Worm (Caenorhabditis elegans) whole organism, young adult: ENCODE measurements around the gene Y37A1A.2.
"Not testable (repeated sequence)": the region's sequence is repeated elsewhere in the genome, so short reads cannot be mapped to it uniquely, and the experiment has no call there.

Experiments
- F23B12.7 ChIP-seq: sonication (generic microtip); optimal IDR thresholded peaks from 2 replicates; lab custom pipeline; 2017; ENCODE audit warnings: missing genetic modification characterization, mild to moderate bottlenecking, missing compliant biosample characterization, antibody characterized with exemption, moderate library complexity; ENCODE audit not compliant: insufficient read depth
- K11D2.4 ChIP-seq: fragments of 200-800 bp; sonication (Bioruptor generic); IDR thresholded peaks from 2 replicates; pipeline ENCODE4 v1.3.6; 2022; ENCODE audit warnings: missing genetic modification reagents, missing genetic modification characterization, missing compliant biosample characterization
- cebp-1 ChIP-seq, 2 experiments: fragments of 200-800 bp in 1 of 2; sonication (Bioruptor generic) in 1 of 2; sonication (generic microtip) in 1 of 2; IDR thresholded peaks in 1 of 2; optimal IDR thresholded peaks in 1 of 2; 2 replicates each; pipeline versions ENCODE4 v1.3.6 to Lab custom; 2017 to 2022; ENCODE audit warnings: missing compliant biosample characterization in 2 of 2, missing genetic modification characterization in 2 of 2, mild to moderate bottlenecking in 1 of 2, missing genetic modification reagents in 1 of 2, moderate library complexity in 1 of 2
- ets-4 ChIP-seq: fragments of 200-800 bp; sonication (Bioruptor generic); optimal IDR thresholded peaks from 2 replicates; lab custom pipeline; 2018; ENCODE audit warnings: mild to moderate bottlenecking, missing genetic modification characterization, missing compliant biosample characterization
- hmg-20 ChIP-seq: fragments of 200-800 bp; sonication (Bioruptor generic); IDR thresholded peaks from 2 replicates; pipeline ENCODE4 v1.3.6; 2022; ENCODE audit warnings: missing genetic modification reagents, missing genetic modification characterization, missing compliant biosample characterization
- lin-35 ChIP-seq, 3 experiments: fragments of 150-350 bp in 2 of 3; sonication (generic microtip) in 1 of 3; optimal IDR thresholded peaks; 2 replicates each; lab custom pipeline; 2014 to 2018; ENCODE audit warnings: missing biosample characterization in 3 of 3, missing genetic modification characterization in 3 of 3, missing genetic modification reagents in 3 of 3
- madf-3 ChIP-seq: fragments of 200-800 bp; sonication (Bioruptor generic); IDR thresholded peaks from 2 replicates; pipeline ENCODE4 v1.3.6; 2022; ENCODE audit warnings: missing genetic modification reagents, missing genetic modification characterization, missing compliant biosample characterization
- tlf-1 ChIP-seq: fragments of 200-800 bp; sonication (Bioruptor generic); optimal IDR thresholded peaks from 2 replicates; lab custom pipeline; 2018; ENCODE audit warnings: mild to moderate bottlenecking, missing genetic modification characterization, missing compliant biosample characterization

DNA sequence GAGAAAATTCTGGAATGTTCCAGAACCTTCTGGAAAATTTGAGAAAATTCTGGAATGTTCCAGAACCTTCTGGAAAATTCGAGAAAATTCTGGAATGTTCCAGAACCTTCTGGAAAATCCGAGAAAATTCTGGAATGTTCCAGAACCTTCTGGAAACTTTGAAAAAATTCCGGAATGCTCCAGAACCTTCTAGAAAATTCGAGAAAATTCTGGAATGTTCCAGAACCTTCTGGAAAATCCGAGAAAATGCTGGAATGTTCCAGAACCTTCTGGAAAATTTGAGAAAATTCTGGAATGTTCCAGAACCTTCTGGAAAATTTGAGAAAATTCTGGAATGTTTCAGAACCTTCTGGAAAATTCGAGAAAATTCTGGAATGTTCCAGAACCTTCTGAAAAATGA is 50.8 kb downstream of the Y37A1A.2 start:
- TF ChIP-seq lin-35 (GFP tag; optimal IDR thresholded peaks at IDR 0.05; lab: Kevin White, UChicago); tlf-1 (GFP tag; lab: Kevin White, UChicago); cebp-1 (GFP tag; IDR thresholded peaks at IDR 0.05; lab: Robert Waterston, UW); cebp-1 (tag; optimal IDR thresholded peaks at IDR 0.05; lab: Kevin White, UChicago); hmg-20 (GFP tag; lab: Robert Waterston, UW); ets-4; F23B12.7 (tag; lab: Kevin White, UChicago); K11D2.4 (GFP tag; lab: Robert Waterston, UW); madf-3 (GFP tag; lab: Robert Waterston, UW): not testable (repeated sequence)
